Worm (Caenorhabditis elegans) whole organism, young adult: ENCODE measurements around the gene vha-12.
"Not testable (repeated sequence)": the region's sequence is repeated elsewhere in the genome, so short reads cannot be mapped to it uniquely, and the experiment has no call there.

Experiments
- F23B12.7 ChIP-seq: sonication (generic microtip); optimal IDR thresholded peaks from 2 replicates; lab custom pipeline; 2017; ENCODE audit warnings: missing genetic modification characterization, mild to moderate bottlenecking, missing compliant biosample characterization, antibody characterized with exemption, moderate library complexity; ENCODE audit not compliant: insufficient read depth
- ama-1 ChIP-seq, 3 experiments: fragments of 150-350 bp in 1 of 3; sonication (generic microtip) in 2 of 3; optimal IDR thresholded peaks; 2 replicates each; lab custom pipeline; 2014 to 2018; ENCODE audit warnings: missing biosample characterization in 2 of 3, missing genetic modification characterization in 2 of 3, missing genetic modification reagents in 2 of 3
- lin-54 ChIP-seq: fragments of 200-800 bp; sonication (Bioruptor generic); optimal IDR thresholded peaks from 2 replicates; lab custom pipeline; 2018; ENCODE audit warnings: mild to moderate bottlenecking, missing genetic modification characterization, missing compliant biosample characterization
- pha-4 ChIP-seq: fragments of 150-350 bp; sonication (generic microtip); optimal IDR thresholded peaks from 2 replicates; lab custom pipeline; 2014; ENCODE audit warnings: missing biosample characterization, missing genetic modification reagents, missing genetic modification characterization
- snpc-4 ChIP-seq, 5 experiments: fragments of 150-350 bp in 1 of 5; sonication (generic microtip) in 4 of 5; optimal IDR thresholded peaks; 2 replicates each; lab custom pipeline; 2014 to 2018; ENCODE audit warnings: missing genetic modification characterization in 5 of 5, missing biosample characterization in 3 of 5, antibody characterized with exemption in 2 of 5, mild to moderate bottlenecking in 2 of 5, missing compliant biosample characterization in 2 of 5, missing genotype in 2 of 5, moderate library complexity in 2 of 5, missing genetic modification reagents in 1 of 5
- unc-62 ChIP-seq: fragments of 150-350 bp; optimal IDR thresholded peaks from 2 replicates; lab custom pipeline; 2014; ENCODE audit warnings: missing biosample characterization, missing genetic modification reagents, missing genetic modification characterization

ce11 chrX:4202881-4203280 is 12.0 kb downstream of the vha-12 start:
- not testable (repeated sequence) for TF ChIP-seq lin-54 (GFP tag; lab: Kevin White, UChicago); pha-4 (tag; lab: Kevin White, UChicago); F23B12.7 (tag; lab: Kevin White, UChicago); unc-62 (GFP tag; lab: Kevin White, UChicago); snpc-4 (GFP tag; optimal IDR thresholded peaks at IDR 0.05; lab: Kevin White, UChicago); snpc-4 (tag; optimal IDR thresholded peaks at IDR 0.05; lab: Kevin White, UChicago); ama-1 (optimal IDR thresholded peaks at IDR 0.05; lab: Kevin White, UChicago); ama-1 (GFP tag; optimal IDR thresholded peaks at IDR 0.05; lab: Kevin White, UChicago)
